Fruit fly (Drosophila melanogaster): ENCODE results near the gene Vps37B.

DNA sequence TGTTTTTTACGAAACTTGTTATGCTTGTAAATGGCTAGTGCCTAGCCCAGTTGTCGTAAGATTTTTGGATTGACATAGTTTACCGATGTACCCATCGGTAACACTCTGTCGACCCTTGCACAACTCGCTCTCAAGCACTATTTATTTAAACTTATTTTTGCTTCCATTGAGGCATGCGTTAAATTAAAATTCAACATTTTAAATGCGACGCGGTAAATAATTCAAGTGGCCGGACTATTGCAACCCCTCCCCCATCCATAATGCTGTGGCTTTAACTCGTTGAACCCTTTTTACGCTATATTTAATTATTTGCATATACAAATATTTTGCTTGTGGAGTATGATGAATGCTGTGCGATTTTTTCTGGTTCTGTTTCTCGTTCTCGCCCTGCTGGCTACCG lies 23.4 kb downstream of the Vps37B start:
- TF ChIP-seq psq (optimal IDR thresholded peaks at IDR 0.05) (no peak), Dll (optimal IDR thresholded peaks at IDR 0.05) (no peak), CG8478 (optimal IDR thresholded peaks at IDR 0.05) (no peak)

Measured in whole organism.